Worm (Caenorhabditis elegans): Measurements from ENCODE around the gene lin-9.
A peak's percentile ranks its signal among the peaks of the same experiment; 100 is the strongest.

lin-9 gene

ce11 chrIII:8937571-8937970, 33.6 kb upstream of the lin-9 start:
- peak; percentile 77 for TF ChIP-seq bed-3 (GFP tag; optimal IDR thresholded peaks at IDR 0.05)
- TF ChIP-seq cnd-1 (tag; optimal IDR thresholded peaks at IDR 0.05): peak; percentile 96
- TF ChIP-seq unc-120 (tag; optimal IDR thresholded peaks at IDR 0.05; ENCODE audit: poor library complexity, severe bottlenecking): peak; percentile 88
- TF ChIP-seq drap-1 (GFP tag; optimal IDR thresholded peaks at IDR 0.05): peak; percentile 95
- no peak for TF ChIP-seq nhr-12 (tag; optimal IDR thresholded peaks at IDR 0.05)
- no peak for TF ChIP-seq blmp-1 (tag; optimal IDR thresholded peaks at IDR 0.05)
- TF ChIP-seq mls-2 (tag; optimal IDR thresholded peaks at IDR 0.05): peak; percentile 97
- peak; percentile 70 for TF ChIP-seq tbx-8 (GFP tag; optimal IDR thresholded peaks at IDR 0.05)
- peak; percentile 50 for TF ChIP-seq unc-62 (GFP tag; optimal IDR thresholded peaks at IDR 0.05)
- peak; percentile 94 for TF ChIP-seq ham-2 (GFP tag; optimal IDR thresholded peaks at IDR 0.05)
- TF ChIP-seq sptf-1 (tag; optimal IDR thresholded peaks at IDR 0.05): peak; percentile 96
- peak; percentile 69 for TF ChIP-seq pha-4 (tag; optimal IDR thresholded peaks at IDR 0.05)
- TF ChIP-seq lin-32 (GFP tag; optimal IDR thresholded peaks at IDR 0.05): peak; percentile 93
- peak; percentile 96 for TF ChIP-seq M03D4.4 (tag; optimal IDR thresholded peaks at IDR 0.05)
- peak; percentile 66 for TF ChIP-seq unc-39 (tag; optimal IDR thresholded peaks at IDR 0.05)
- TF ChIP-seq flh-1 (GFP tag; optimal IDR thresholded peaks at IDR 0.05): peak; percentile 84
- no peak for TF ChIP-seq ces-1 (GFP tag; optimal IDR thresholded peaks at IDR 0.05)
- TF ChIP-seq nhr-28 (tag; optimal IDR thresholded peaks at IDR 0.05): peak; percentile 50
- peak; percentile 42 for TF ChIP-seq ztf-11 (tag; optimal IDR thresholded peaks at IDR 0.05)
- peak; percentile 34 for TF ChIP-seq lin-13 (tag; optimal IDR thresholded peaks at IDR 0.05)
- peak; percentile 29 for TF ChIP-seq zip-8 (tag; optimal IDR thresholded peaks at IDR 0.05)
- TF ChIP-seq lsy-2 (tag; optimal IDR thresholded peaks at IDR 0.05): peak; percentile 17
- TF ChIP-seq snpc-4 (tag; optimal IDR thresholded peaks at IDR 0.05): no peak
- no peak for TF ChIP-seq nhr-76 (tag; optimal IDR thresholded peaks at IDR 0.05)
- no peak for TF ChIP-seq mep-1 (tag; optimal IDR thresholded peaks at IDR 0.05)
- peak; percentile 45 for TF ChIP-seq elt-3 (tag; optimal IDR thresholded peaks at IDR 0.05)
- no peak for TF ChIP-seq mab-5 (tag; optimal IDR thresholded peaks at IDR 0.05)
- TF ChIP-seq sem-2 (GFP tag; optimal IDR thresholded peaks at IDR 0.05): peak; percentile 86
- peak; percentile 31 for TF ChIP-seq ceh-39 (tag; optimal IDR thresholded peaks at IDR 0.05)
- TF ChIP-seq nhr-2 (tag; optimal IDR thresholded peaks at IDR 0.05): no peak
- TF ChIP-seq hlh-1 (tag; optimal IDR thresholded peaks at IDR 0.05): peak; percentile 62
- TF ChIP-seq ceh-83 (GFP tag; optimal IDR thresholded peaks at IDR 0.05): peak; percentile 53
- peak; percentile 28 for TF ChIP-seq elt-1 (tag; optimal IDR thresholded peaks at IDR 0.05; ENCODE audit: borderline replicate concordance, insufficient read depth)
- peak; percentile 89 for TF ChIP-seq ceh-43 (GFP tag; optimal IDR thresholded peaks at IDR 0.05)
- TF ChIP-seq nhr-237 (tag; optimal IDR thresholded peaks at IDR 0.05): peak; percentile 21

- TF ChIP-seq bed-3 (GFP tag; optimal IDR thresholded peaks at IDR 0.05): no peak
- TF ChIP-seq tbx-8 (GFP tag; optimal IDR thresholded peaks at IDR 0.05): no peak
- TF ChIP-seq cnd-1 (tag; optimal IDR thresholded peaks at IDR 0.05): no peak
- no peak for TF ChIP-seq unc-120 (tag; optimal IDR thresholded peaks at IDR 0.05; ENCODE audit: poor library complexity, severe bottlenecking)
- TF ChIP-seq mep-1 (tag; optimal IDR thresholded peaks at IDR 0.05): no peak
- no peak for TF ChIP-seq sptf-1 (tag; optimal IDR thresholded peaks at IDR 0.05)
- no peak for TF ChIP-seq unc-62 (GFP tag; optimal IDR thresholded peaks at IDR 0.05)
- no peak for TF ChIP-seq nhr-2 (tag; optimal IDR thresholded peaks at IDR 0.05)
- no peak for TF ChIP-seq unc-39 (tag; optimal IDR thresholded peaks at IDR 0.05)
- no peak for TF ChIP-seq ceh-83 (GFP tag; optimal IDR thresholded peaks at IDR 0.05)
- no peak for TF ChIP-seq flh-1 (GFP tag; optimal IDR thresholded peaks at IDR 0.05)
- no peak for TF ChIP-seq zip-8 (tag; optimal IDR thresholded peaks at IDR 0.05)
- TF ChIP-seq lsy-2 (tag; optimal IDR thresholded peaks at IDR 0.05): no peak
These were observed 30.4 kb upstream of the lin-9 start for ce11 chrIII:8934378-8934777.

ce11 chrIII:8933696-8934095, 29.8 kb upstream of the lin-9 start:
- TF ChIP-seq lin-13 (tag; optimal IDR thresholded peaks at IDR 0.05): no peak
- TF ChIP-seq nhr-237 (tag; optimal IDR thresholded peaks at IDR 0.05): no peak
- TF ChIP-seq nhr-28 (tag; optimal IDR thresholded peaks at IDR 0.05): no peak
- TF ChIP-seq lsy-2 (tag; optimal IDR thresholded peaks at IDR 0.05): no peak
- no peak for TF ChIP-seq unc-39 (tag; optimal IDR thresholded peaks at IDR 0.05)
- TF ChIP-seq ham-2 (GFP tag; optimal IDR thresholded peaks at IDR 0.05): no peak
- TF ChIP-seq nhr-2 (tag; optimal IDR thresholded peaks at IDR 0.05): no peak
- TF ChIP-seq snpc-4 (tag; optimal IDR thresholded peaks at IDR 0.05): no peak
- no peak for TF ChIP-seq ceh-43 (GFP tag; optimal IDR thresholded peaks at IDR 0.05)
- TF ChIP-seq bed-3 (GFP tag; optimal IDR thresholded peaks at IDR 0.05): no peak
- no peak for TF ChIP-seq unc-62 (GFP tag; optimal IDR thresholded peaks at IDR 0.05)
- TF ChIP-seq elt-3 (tag; optimal IDR thresholded peaks at IDR 0.05): no peak
- TF ChIP-seq ceh-83 (GFP tag; optimal IDR thresholded peaks at IDR 0.05): no peak

All from whole organism, mixed stage, embryonic.